Worm (Caenorhabditis elegans) whole organism, young adult: ENCODE results near the gene F17C11.4.

ENCODE experiments used
- B0035.1 ChIP-seq: sonication (generic microtip); optimal IDR thresholded peaks from 2 replicates; lab custom pipeline; 2016; ENCODE audit warnings: missing genetic modification characterization, mild to moderate bottlenecking, missing compliant biosample characterization, missing genotype, missing genetic modification reagents
- F22D6.2 ChIP-seq: sonication (generic microtip); optimal IDR thresholded peaks from 2 replicates; lab custom pipeline; 2016; ENCODE audit warnings: mild to moderate bottlenecking, missing genetic modification characterization, missing compliant biosample characterization
- F39B2.1 ChIP-seq: fragments of 200-800 bp; sonication (Bioruptor generic); IDR thresholded peaks from 2 replicates; pipeline ENCODE4 v1.3.6; 2022; ENCODE audit warnings: missing genetic modification reagents, missing genetic modification characterization, missing compliant biosample characterization
- F57A8.1 ChIP-seq: fragments of 200-800 bp; sonication (Bioruptor generic); optimal IDR thresholded peaks from 2 replicates; lab custom pipeline; 2018; ENCODE audit warnings: mild to moderate bottlenecking, missing genetic modification characterization, moderate library complexity, missing compliant biosample characterization
- T07F8.4 ChIP-seq: sonication (generic microtip); optimal IDR thresholded peaks from 2 replicates; lab custom pipeline; 2016; ENCODE audit warnings: mild to moderate bottlenecking, missing genetic modification characterization, moderate library complexity, missing compliant biosample characterization
- Y53F4B.3 ChIP-seq: fragments of 200-800 bp; sonication (Bioruptor generic); IDR thresholded peaks from 2 replicates; pipeline ENCODE4 v1.3.6; 2022; ENCODE audit warnings: missing genetic modification reagents, missing genetic modification characterization, missing compliant biosample characterization
- Y53G8AR.9 ChIP-seq: fragments of 200-800 bp; sonication (Bioruptor generic); conservative IDR thresholded peaks from 2 replicates; pipeline ENCODE4 v1.3.6; 2022; ENCODE audit warnings: missing genetic modification reagents, missing genetic modification characterization, missing compliant biosample characterization
- Y67H2A.10 ChIP-seq: fragments of 200-800 bp; sonication (Bioruptor generic); conservative IDR thresholded peaks from 2 replicates; pipeline ENCODE4 v1.3.6; 2022; ENCODE audit warnings: missing genetic modification reagents, missing genetic modification characterization, missing compliant biosample characterization
- Y79H2A.3 ChIP-seq: fragments of 200-800 bp; sonication (Bioruptor generic); conservative IDR thresholded peaks from 2 replicates; pipeline ENCODE4 v1.3.6; 2022; ENCODE audit warnings: missing genetic modification reagents, missing genetic modification characterization, missing compliant biosample characterization
- ama-1 ChIP-seq, 3 experiments: fragments of 150-350 bp in 1 of 3; sonication (generic microtip) in 2 of 3; optimal IDR thresholded peaks; 2 replicates each; lab custom pipeline; 2014 to 2018; ENCODE audit warnings: missing biosample characterization in 2 of 3, missing genetic modification characterization in 2 of 3, missing genetic modification reagents in 2 of 3
- aptf-2 ChIP-seq: fragments of 200-800 bp; sonication (Bioruptor generic); conservative IDR thresholded peaks from 2 replicates; pipeline ENCODE4 v1.3.6; 2022; ENCODE audit warnings: missing genetic modification reagents, missing genetic modification characterization, missing compliant biosample characterization
- bed-2 ChIP-seq: fragments of 200-800 bp; sonication (Bioruptor generic); IDR thresholded peaks from 2 replicates; pipeline ENCODE4 v1.3.6; 2022; ENCODE audit warnings: missing genetic modification reagents, missing genetic modification characterization, missing compliant biosample characterization
- cebp-1 ChIP-seq, 2 experiments: fragments of 200-800 bp in 1 of 2; sonication (Bioruptor generic) in 1 of 2; sonication (generic microtip) in 1 of 2; IDR thresholded peaks in 1 of 2; optimal IDR thresholded peaks in 1 of 2; 2 replicates each; pipeline versions ENCODE4 v1.3.6 to Lab custom; 2017 to 2022; ENCODE audit warnings: missing compliant biosample characterization in 2 of 2, missing genetic modification characterization in 2 of 2, mild to moderate bottlenecking in 1 of 2, missing genetic modification reagents in 1 of 2, moderate library complexity in 1 of 2
- cebp-2 ChIP-seq: fragments of 200-800 bp; sonication (Bioruptor generic); IDR thresholded peaks from 2 replicates; pipeline ENCODE4 v1.3.6; 2022; ENCODE audit warnings: missing genetic modification characterization, missing compliant biosample characterization
- ceh-27 ChIP-seq: fragments of 200-800 bp; sonication (Bioruptor generic); optimal IDR thresholded peaks from 2 replicates; lab custom pipeline; 2018; ENCODE audit warnings: mild to moderate bottlenecking, missing genetic modification characterization, moderate library complexity, missing compliant biosample characterization
- ceh-40 ChIP-seq: fragments of 200-800 bp; sonication (Bioruptor generic); IDR thresholded peaks from 2 replicates; pipeline ENCODE4 v1.3.6; 2022; ENCODE audit warnings: missing genetic modification characterization, missing compliant biosample characterization
- dpff-1 ChIP-seq: sonication (generic microtip); optimal IDR thresholded peaks from 2 replicates; lab custom pipeline; 2017; ENCODE audit warnings: mild to moderate bottlenecking, missing genetic modification characterization, missing compliant biosample characterization
- efl-1 ChIP-seq: fragments of 150-350 bp; optimal IDR thresholded peaks from 2 replicates; lab custom pipeline; 2014; ENCODE audit warnings: missing biosample characterization, missing genetic modification reagents, missing genetic modification characterization
- fkh-3 ChIP-seq: sonication (generic microtip); optimal IDR thresholded peaks from 2 replicates; lab custom pipeline; 2016; ENCODE audit warnings: mild to moderate bottlenecking, missing genetic modification characterization, missing compliant biosample characterization
- him-1 ChIP-seq: sonication (generic microtip); optimal IDR thresholded peaks from 2 replicates; lab custom pipeline; 2016; ENCODE audit warnings: missing genotype, missing genetic modification reagents, missing genetic modification characterization, missing compliant biosample characterization
- hlh-26 ChIP-seq: fragments of 200-800 bp; sonication (Bioruptor generic); conservative IDR thresholded peaks from 2 replicates; pipeline ENCODE4 v1.3.6; 2022; ENCODE audit warnings: missing genetic modification reagents, missing genetic modification characterization, missing compliant biosample characterization
- hsf-1 ChIP-seq: fragments of 200-800 bp; sonication (Bioruptor generic); IDR thresholded peaks from 2 replicates; pipeline ENCODE4 v1.3.6; 2022; ENCODE audit warnings: missing genetic modification reagents, missing genetic modification characterization, missing compliant biosample characterization
- lag-1 ChIP-seq: fragments of 200-800 bp; sonication (Bioruptor generic); IDR thresholded peaks from 2 replicates; pipeline ENCODE4 v1.3.6; 2022; ENCODE audit warnings: missing genetic modification reagents, missing genetic modification characterization, missing compliant biosample characterization
- let-526 ChIP-seq: fragments of 200-800 bp; sonication (Bioruptor generic); IDR thresholded peaks from 2 replicates; pipeline ENCODE4 v1.3.6; 2022; ENCODE audit warnings: missing genetic modification reagents, missing genetic modification characterization, missing compliant biosample characterization
- let-607 ChIP-seq, 2 experiments: fragments of 200-800 bp in 1 of 2; sonication (Bioruptor generic) in 1 of 2; sonication (generic microtip) in 1 of 2; optimal IDR thresholded peaks; 2 replicates each; lab custom pipeline; 2016 to 2018; ENCODE audit warnings: mild to moderate bottlenecking in 2 of 2, missing compliant biosample characterization in 2 of 2, missing genetic modification characterization in 2 of 2, moderate library complexity in 2 of 2, missing genotype in 1 of 2
- lin-35 ChIP-seq, 3 experiments: fragments of 150-350 bp in 2 of 3; sonication (generic microtip) in 1 of 3; optimal IDR thresholded peaks; 2 replicates each; lab custom pipeline; 2014 to 2018; ENCODE audit warnings: missing biosample characterization in 3 of 3, missing genetic modification characterization in 3 of 3, missing genetic modification reagents in 3 of 3
- lin-40 ChIP-seq: sonication (generic microtip); optimal IDR thresholded peaks from 2 replicates; lab custom pipeline; 2016; ENCODE audit warnings: missing genetic modification characterization, mild to moderate bottlenecking, missing compliant biosample characterization, missing genotype, missing genetic modification reagents
- lsy-27 ChIP-seq: sonication (generic microtip); optimal IDR thresholded peaks from 2 replicates; lab custom pipeline; 2017; ENCODE audit warnings: missing genetic modification characterization, mild to moderate bottlenecking, missing compliant biosample characterization, antibody characterized with exemption, missing genotype, borderline replicate concordance; ENCODE audit not compliant: insufficient read depth
- madf-10 ChIP-seq: sonication (generic microtip); optimal IDR thresholded peaks from 2 replicates; lab custom pipeline; 2016; ENCODE audit warnings: mild to moderate bottlenecking, missing genetic modification characterization, missing compliant biosample characterization
- madf-3 ChIP-seq: fragments of 200-800 bp; sonication (Bioruptor generic); IDR thresholded peaks from 2 replicates; pipeline ENCODE4 v1.3.6; 2022; ENCODE audit warnings: missing genetic modification reagents, missing genetic modification characterization, missing compliant biosample characterization
- madf-8 ChIP-seq: fragments of 200-800 bp; sonication (Bioruptor generic); conservative IDR thresholded peaks from 2 replicates; pipeline ENCODE4 v1.3.6; 2022; ENCODE audit warnings: missing genetic modification reagents, missing genetic modification characterization, missing compliant biosample characterization
- mxl-1 ChIP-seq: sonication (generic microtip); optimal IDR thresholded peaks from 2 replicates; lab custom pipeline; 2016; ENCODE audit warnings: missing genetic modification characterization, missing compliant biosample characterization
- nhr-120 ChIP-seq: fragments of 200-800 bp; sonication (Bioruptor generic); IDR thresholded peaks from 2 replicates; pipeline ENCODE4 v1.3.6; 2022; ENCODE audit warnings: missing genetic modification characterization, missing compliant biosample characterization
- nhr-179 ChIP-seq: sonication (generic microtip); optimal IDR thresholded peaks from 2 replicates; lab custom pipeline; 2016; ENCODE audit warnings: mild to moderate bottlenecking, missing genetic modification characterization, missing compliant biosample characterization
- nhr-80 ChIP-seq: sonication (generic microtip); optimal IDR thresholded peaks from 2 replicates; lab custom pipeline; 2016; ENCODE audit warnings: missing genetic modification characterization, missing compliant biosample characterization
- rcor-1 ChIP-seq: fragments of 200-800 bp; sonication (Bioruptor generic); IDR thresholded peaks from 2 replicates; pipeline ENCODE4 v1.3.6; 2022; ENCODE audit warnings: missing genetic modification reagents, missing genetic modification characterization, missing compliant biosample characterization
- rpc-1 ChIP-seq, 2 experiments: fragments of 150-350 bp in 1 of 2; sonication (generic microtip) in 1 of 2; optimal IDR thresholded peaks; 2 replicates each; lab custom pipeline; 2014 to 2018; ENCODE audit warnings: missing biosample characterization in 1 of 2, missing genetic modification characterization in 1 of 2, missing genetic modification reagents in 1 of 2, missing genotype in 1 of 2
- sdz-38 ChIP-seq: sonication (generic microtip); optimal IDR thresholded peaks from 2 replicates; lab custom pipeline; 2016; ENCODE audit warnings: missing genotype, missing genetic modification characterization, missing compliant biosample characterization
- sea-2 ChIP-seq: fragments of 200-800 bp; sonication (Bioruptor generic); IDR thresholded peaks from 2 replicates; pipeline ENCODE4 v1.3.6; 2022; ENCODE audit warnings: missing genetic modification characterization, missing compliant biosample characterization
- snpc-1.1 ChIP-seq: sonication (generic microtip); optimal IDR thresholded peaks from 2 replicates; lab custom pipeline; 2017; ENCODE audit warnings: missing genetic modification characterization, mild to moderate bottlenecking, missing compliant biosample characterization, antibody characterized with exemption, moderate library complexity, missing genotype, missing genetic modification reagents; ENCODE audit not compliant: insufficient read depth
- snpc-1.3 ChIP-seq: sonication (generic microtip); optimal IDR thresholded peaks from 2 replicates; lab custom pipeline; 2017; ENCODE audit warnings: missing genetic modification characterization, mild to moderate bottlenecking, missing compliant biosample characterization, antibody characterized with exemption, moderate library complexity, missing genotype, missing genetic modification reagents; ENCODE audit not compliant: insufficient read depth
- unc-130 ChIP-seq: sonication (generic microtip); optimal IDR thresholded peaks from 2 replicates; lab custom pipeline; 2016; ENCODE audit warnings: missing genetic modification reagents, missing genetic modification characterization, missing compliant biosample characterization
- zfh-2 ChIP-seq: fragments of 200-800 bp; sonication (Bioruptor generic); conservative IDR thresholded peaks from 2 replicates; pipeline ENCODE4 v1.3.6; 2022; ENCODE audit warnings: missing genetic modification reagents, missing genetic modification characterization, missing compliant biosample characterization
- ztf-18 ChIP-seq: sonication (generic microtip); optimal IDR thresholded peaks from 2 replicates; lab custom pipeline; 2016; ENCODE audit warnings: missing genotype, mild to moderate bottlenecking, missing genetic modification characterization, missing compliant biosample characterization
- ztf-22 ChIP-seq: fragments of 200-800 bp; sonication (Bioruptor generic); optimal IDR thresholded peaks from 2 replicates; lab custom pipeline; 2018; ENCODE audit warnings: mild to moderate bottlenecking, missing genetic modification characterization, moderate library complexity, missing compliant biosample characterization
- ztf-26 ChIP-seq: sonication (generic microtip); optimal IDR thresholded peaks from 2 replicates; lab custom pipeline; 2017; ENCODE audit warnings: missing genetic modification characterization, missing compliant biosample characterization
- ztf-6 ChIP-seq: fragments of 200-800 bp; sonication (Bioruptor generic); IDR thresholded peaks from 2 replicates; pipeline ENCODE4 v1.3.6; 2022; ENCODE audit warnings: missing genetic modification reagents, missing genetic modification characterization, missing compliant biosample characterization

The F17C11.4 gene

DNA sequence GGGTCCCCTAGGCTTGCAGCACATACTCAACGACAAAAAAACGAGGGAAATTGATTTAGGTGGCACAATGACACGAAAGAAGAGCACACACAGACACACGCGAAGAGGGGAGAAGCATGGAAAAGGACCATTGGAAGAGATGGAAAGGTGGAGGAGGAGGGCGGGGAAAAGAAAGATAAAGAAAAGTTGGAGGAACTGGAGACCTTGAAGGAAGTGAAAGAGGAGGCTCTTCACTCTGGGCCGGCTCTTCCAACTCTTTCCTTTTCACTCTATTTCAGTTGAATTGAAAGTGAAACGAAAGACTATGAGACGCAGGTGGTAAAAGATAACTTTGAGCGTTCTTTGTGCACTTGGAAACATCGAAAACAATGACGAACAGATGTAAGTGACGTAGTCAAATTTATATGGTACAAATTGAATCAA, 9.8 kb downstream of the F17C11.4 start (continued):
- TF ChIP-seq snpc-1.1 (tag; lab: Kevin White, UChicago) = no peak
- TF ChIP-seq hsf-1 (GFP tag; lab: Robert Waterston, UW) = 0 out of 2 replicates have a peak, but pooled peaks have one; percentile 15
- no peak for TF ChIP-seq T07F8.4
- TF ChIP-seq snpc-1.3 = no peak
- TF ChIP-seq madf-10 (tag; lab: Kevin White, UChicago) = peak; percentile 12
- no peak for TF ChIP-seq unc-130 (GFP tag; lab: Kevin White, UChicago)
- no peak for TF ChIP-seq F57A8.1 (GFP tag; lab: Kevin White, UChicago)
- no peak for TF ChIP-seq lsy-27 (tag; lab: Kevin White, UChicago)
- TF ChIP-seq rcor-1 = no peak
- TF ChIP-seq cebp-2 (GFP tag; lab: Robert Waterston, UW) = no peak
- TF ChIP-seq madf-8 (GFP tag; lab: Robert Waterston, UW) = no peak
- TF ChIP-seq dpff-1 (tag; lab: Kevin White, UChicago) = no peak
- TF ChIP-seq nhr-120 (GFP tag; lab: Robert Waterston, UW) = no peak
- TF ChIP-seq hlh-26 = no peak
- peak; percentile 67 for TF ChIP-seq ceh-27 (GFP tag; lab: Kevin White, UChicago)
- TF ChIP-seq him-1 (tag; lab: Kevin White, UChicago) = no peak
- TF ChIP-seq sdz-38 (tag; lab: Kevin White, UChicago) = no peak
- no peak for TF ChIP-seq sea-2 (GFP tag; lab: Robert Waterston, UW)
- TF ChIP-seq bed-2 = no peak
- no peak for TF ChIP-seq Y67H2A.10 (GFP tag; lab: Robert Waterston, UW)
- no peak for TF ChIP-seq madf-3 (GFP tag; lab: Robert Waterston, UW)
- TF ChIP-seq nhr-179 (tag; lab: Kevin White, UChicago) = no peak
- TF ChIP-seq fkh-3 (tag; lab: Kevin White, UChicago) = no peak
- TF ChIP-seq ztf-26 (tag; lab: Kevin White, UChicago) = no peak
- TF ChIP-seq Y53F4B.3 (GFP tag; lab: Robert Waterston, UW) = no peak
- no peak for TF ChIP-seq cebp-1 (GFP tag; IDR thresholded peaks at IDR 0.05; lab: Robert Waterston, UW)
- TF ChIP-seq cebp-1 (tag; optimal IDR thresholded peaks at IDR 0.05; lab: Kevin White, UChicago) = peak; percentile 66
- no peak for TF ChIP-seq aptf-2 (GFP tag; lab: Robert Waterston, UW)
- peak; percentile 34 for TF ChIP-seq lin-40 (tag; lab: Kevin White, UChicago)
- no peak for TF ChIP-seq F39B2.1 (GFP tag; lab: Robert Waterston, UW)
- no peak for TF ChIP-seq ztf-22 (GFP tag; lab: Kevin White, UChicago)
- TF ChIP-seq rpc-1 (optimal IDR thresholded peaks at IDR 0.05; lab: Kevin White, UChicago) = no peak
- no peak for TF ChIP-seq rpc-1 (tag; optimal IDR thresholded peaks at IDR 0.05; lab: Kevin White, UChicago)
- no peak for TF ChIP-seq efl-1
- no peak for TF ChIP-seq ztf-18
- TF ChIP-seq zfh-2 = peak; percentile 86
- no peak for TF ChIP-seq let-607 (tag; optimal IDR thresholded peaks at IDR 0.05; lab: Kevin White, UChicago)
- TF ChIP-seq F22D6.2 = no peak
- TF ChIP-seq lag-1 (GFP tag; lab: Robert Waterston, UW) = no peak
- no peak for TF ChIP-seq B0035.1 (tag; lab: Kevin White, UChicago)
- TF ChIP-seq Y79H2A.3 (GFP tag; lab: Robert Waterston, UW) = no peak
- TF ChIP-seq ama-1 (optimal IDR thresholded peaks at IDR 0.05; lab: Kevin White, UChicago) = no peak
- no peak for TF ChIP-seq ama-1 (GFP tag; optimal IDR thresholded peaks at IDR 0.05; lab: Kevin White, UChicago)
- peak; percentile 7 for TF ChIP-seq nhr-80 (tag; lab: Kevin White, UChicago)
- no peak for TF ChIP-seq mxl-1 (tag; lab: Kevin White, UChicago)
- TF ChIP-seq ztf-6 = no peak
- no peak for TF ChIP-seq ceh-40
- no peak for TF ChIP-seq Y53G8AR.9 (GFP tag; lab: Robert Waterston, UW)
- no peak for TF ChIP-seq lin-35 (GFP tag; optimal IDR thresholded peaks at IDR 0.05; lab: Kevin White, UChicago)
- TF ChIP-seq let-526 (GFP tag; lab: Robert Waterston, UW) = no peak
